Worm (Caenorhabditis elegans) whole organism, young adult: ENCODE results near the gene F43G6.7.

Experiments used
- B0019.2 ChIP-seq: fragments of 200-800 bp; sonication (Bioruptor generic); conservative IDR thresholded peaks from 2 replicates; pipeline ENCODE4 v1.3.6; 2022; ENCODE audit warnings: missing genetic modification reagents, missing genetic modification characterization, missing compliant biosample characterization
- B0261.1 ChIP-seq: sonication (generic microtip); optimal IDR thresholded peaks from 2 replicates; lab custom pipeline; 2016; ENCODE audit warnings: mild to moderate bottlenecking, missing genetic modification characterization, moderate library complexity, missing compliant biosample characterization
- B0336.3 ChIP-seq: fragments of 200-800 bp; sonication (Bioruptor generic); IDR thresholded peaks from 2 replicates; pipeline ENCODE4 v1.3.6; 2022; ENCODE audit warnings: missing genetic modification characterization, missing compliant biosample characterization
- C17E4.6 ChIP-seq: fragments of 200-800 bp; sonication (Bioruptor generic); IDR thresholded peaks from 2 replicates; pipeline ENCODE4 v1.3.6; 2022; ENCODE audit warnings: missing genetic modification reagents, missing genetic modification characterization, missing compliant biosample characterization
- F23B12.7 ChIP-seq: sonication (generic microtip); optimal IDR thresholded peaks from 2 replicates; lab custom pipeline; 2017; ENCODE audit warnings: missing genetic modification characterization, mild to moderate bottlenecking, missing compliant biosample characterization, antibody characterized with exemption, moderate library complexity; ENCODE audit not compliant: insufficient read depth
- F33H1.4 ChIP-seq: fragments of 200-800 bp; sonication (Bioruptor generic); IDR thresholded peaks from 2 replicates; pipeline ENCODE4 v1.3.6; 2022; ENCODE audit warnings: missing genetic modification reagents, missing genetic modification characterization, missing compliant biosample characterization
- F49E8.2 ChIP-seq: sonication (generic microtip); optimal IDR thresholded peaks from 3 replicates; lab custom pipeline; 2017; ENCODE audit warnings: missing genetic modification characterization, mild to moderate bottlenecking, missing compliant biosample characterization, antibody characterized with exemption, moderate library complexity; ENCODE audit not compliant: insufficient read depth
- T07F8.4 ChIP-seq: sonication (generic microtip); optimal IDR thresholded peaks from 2 replicates; lab custom pipeline; 2016; ENCODE audit warnings: mild to moderate bottlenecking, missing genetic modification characterization, moderate library complexity, missing compliant biosample characterization
- Y53G8AR.9 ChIP-seq: fragments of 200-800 bp; sonication (Bioruptor generic); conservative IDR thresholded peaks from 2 replicates; pipeline ENCODE4 v1.3.6; 2022; ENCODE audit warnings: missing genetic modification reagents, missing genetic modification characterization, missing compliant biosample characterization
- Y67H2A.10 ChIP-seq: fragments of 200-800 bp; sonication (Bioruptor generic); conservative IDR thresholded peaks from 2 replicates; pipeline ENCODE4 v1.3.6; 2022; ENCODE audit warnings: missing genetic modification reagents, missing genetic modification characterization, missing compliant biosample characterization
- Y95B8A.8 ChIP-seq: fragments of 200-800 bp; sonication (Bioruptor generic); IDR thresholded peaks from 2 replicates; pipeline ENCODE4 v1.3.6; 2022; ENCODE audit warnings: missing genetic modification reagents, missing genetic modification characterization, missing compliant biosample characterization
- aptf-2 ChIP-seq: fragments of 200-800 bp; sonication (Bioruptor generic); conservative IDR thresholded peaks from 2 replicates; pipeline ENCODE4 v1.3.6; 2022; ENCODE audit warnings: missing genetic modification reagents, missing genetic modification characterization, missing compliant biosample characterization
- bed-2 ChIP-seq: fragments of 200-800 bp; sonication (Bioruptor generic); IDR thresholded peaks from 2 replicates; pipeline ENCODE4 v1.3.6; 2022; ENCODE audit warnings: missing genetic modification reagents, missing genetic modification characterization, missing compliant biosample characterization
- ccch-3 ChIP-seq: fragments of 200-800 bp; sonication (Bioruptor generic); optimal IDR thresholded peaks from 2 replicates; lab custom pipeline; 2018; ENCODE audit warnings: mild to moderate bottlenecking, missing genetic modification characterization, missing compliant biosample characterization
- cebp-2 ChIP-seq: fragments of 200-800 bp; sonication (Bioruptor generic); IDR thresholded peaks from 2 replicates; pipeline ENCODE4 v1.3.6; 2022; ENCODE audit warnings: missing genetic modification characterization, missing compliant biosample characterization
- ceh-40 ChIP-seq: fragments of 200-800 bp; sonication (Bioruptor generic); IDR thresholded peaks from 2 replicates; pipeline ENCODE4 v1.3.6; 2022; ENCODE audit warnings: missing genetic modification characterization, missing compliant biosample characterization
- ceh-79 ChIP-seq: sonication (generic microtip); optimal IDR thresholded peaks from 2 replicates; lab custom pipeline; 2017; ENCODE audit warnings: mild to moderate bottlenecking, missing genetic modification characterization, missing compliant biosample characterization
- ceh-91 ChIP-seq: fragments of 200-800 bp; sonication (Bioruptor generic); IDR thresholded peaks from 2 replicates; pipeline ENCODE4 v1.3.6; 2022; ENCODE audit warnings: missing genetic modification reagents, missing genetic modification characterization, missing compliant biosample characterization
- dox-1 ChIP-seq: fragments of 200-800 bp; sonication (Bioruptor generic); IDR thresholded peaks from 2 replicates; pipeline ENCODE4 v1.3.6; 2022; ENCODE audit warnings: missing genetic modification reagents, missing genetic modification characterization, missing compliant biosample characterization
- dpl-1 ChIP-seq: fragments of 150-350 bp; optimal IDR thresholded peaks from 2 replicates; lab custom pipeline; 2014; ENCODE audit warnings: missing biosample characterization, missing genetic modification reagents, missing genetic modification characterization
- ekl-4 ChIP-seq: fragments of 200-800 bp; sonication (Bioruptor generic); IDR thresholded peaks from 2 replicates; pipeline ENCODE4 v1.3.6; 2022; ENCODE audit warnings: missing genetic modification reagents, missing genetic modification characterization, missing compliant biosample characterization
- him-1 ChIP-seq: sonication (generic microtip); optimal IDR thresholded peaks from 2 replicates; lab custom pipeline; 2016; ENCODE audit warnings: missing genotype, missing genetic modification reagents, missing genetic modification characterization, missing compliant biosample characterization
- hlh-12 ChIP-seq: sonication (generic microtip); optimal IDR thresholded peaks from 2 replicates; lab custom pipeline; 2016; ENCODE audit warnings: missing genetic modification characterization, missing compliant biosample characterization
- let-607 ChIP-seq, 2 experiments: fragments of 200-800 bp in 1 of 2; sonication (Bioruptor generic) in 1 of 2; sonication (generic microtip) in 1 of 2; optimal IDR thresholded peaks; 2 replicates each; lab custom pipeline; 2016 to 2018; ENCODE audit warnings: mild to moderate bottlenecking in 2 of 2, missing compliant biosample characterization in 2 of 2, missing genetic modification characterization in 2 of 2, moderate library complexity in 2 of 2, missing genotype in 1 of 2
- lir-1 ChIP-seq: fragments of 200-800 bp; sonication (Bioruptor generic); conservative IDR thresholded peaks from 2 replicates; pipeline ENCODE4 v1.3.6; 2022; ENCODE audit warnings: missing genetic modification reagents, missing genetic modification characterization, missing compliant biosample characterization
- lsl-1 ChIP-seq: fragments of 200-800 bp; sonication (Bioruptor generic); optimal IDR thresholded peaks from 2 replicates; lab custom pipeline; 2018; ENCODE audit warnings: mild to moderate bottlenecking, missing genetic modification characterization, moderate library complexity, missing compliant biosample characterization
- lsy-27 ChIP-seq: sonication (generic microtip); optimal IDR thresholded peaks from 2 replicates; lab custom pipeline; 2017; ENCODE audit warnings: missing genetic modification characterization, mild to moderate bottlenecking, missing compliant biosample characterization, antibody characterized with exemption, missing genotype, borderline replicate concordance; ENCODE audit not compliant: insufficient read depth
- madf-3 ChIP-seq: fragments of 200-800 bp; sonication (Bioruptor generic); IDR thresholded peaks from 2 replicates; pipeline ENCODE4 v1.3.6; 2022; ENCODE audit warnings: missing genetic modification reagents, missing genetic modification characterization, missing compliant biosample characterization
- mcd-1 ChIP-seq: fragments of 200-800 bp; sonication (Bioruptor generic); IDR thresholded peaks from 2 replicates; pipeline ENCODE4 v1.3.6; 2022; ENCODE audit warnings: missing genetic modification reagents, missing genetic modification characterization, missing compliant biosample characterization
- mel-28 ChIP-seq: sonication (generic microtip); optimal IDR thresholded peaks from 2 replicates; lab custom pipeline; 2016; ENCODE audit warnings: borderline replicate concordance, mild to moderate bottlenecking, missing genetic modification characterization, missing compliant biosample characterization
- nfyb-1 ChIP-seq: fragments of 200-800 bp; sonication (Bioruptor generic); IDR thresholded peaks from 2 replicates; pipeline ENCODE4 v1.3.6; 2022; ENCODE audit warnings: missing genetic modification reagents, missing genetic modification characterization, missing compliant biosample characterization
- nhr-27 ChIP-seq: fragments of 200-800 bp; sonication (Bioruptor generic); optimal IDR thresholded peaks from 2 replicates; lab custom pipeline; 2018; ENCODE audit warnings: mild to moderate bottlenecking, missing genetic modification characterization, moderate library complexity, missing compliant biosample characterization
- pbrm-1 ChIP-seq: fragments of 200-800 bp; sonication (Bioruptor generic); IDR thresholded peaks from 2 replicates; pipeline ENCODE4 v1.3.6; 2022; ENCODE audit warnings: missing genetic modification reagents, missing genetic modification characterization, missing compliant biosample characterization
- rcor-1 ChIP-seq: fragments of 200-800 bp; sonication (Bioruptor generic); IDR thresholded peaks from 2 replicates; pipeline ENCODE4 v1.3.6; 2022; ENCODE audit warnings: missing genetic modification reagents, missing genetic modification characterization, missing compliant biosample characterization
- rpc-1 ChIP-seq, 2 experiments: fragments of 150-350 bp in 1 of 2; sonication (generic microtip) in 1 of 2; optimal IDR thresholded peaks; 2 replicates each; lab custom pipeline; 2014 to 2018; ENCODE audit warnings: missing biosample characterization in 1 of 2, missing genetic modification characterization in 1 of 2, missing genetic modification reagents in 1 of 2, missing genotype in 1 of 2
- snpc-1.1 ChIP-seq: sonication (generic microtip); optimal IDR thresholded peaks from 2 replicates; lab custom pipeline; 2017; ENCODE audit warnings: missing genetic modification characterization, mild to moderate bottlenecking, missing compliant biosample characterization, antibody characterized with exemption, moderate library complexity, missing genotype, missing genetic modification reagents; ENCODE audit not compliant: insufficient read depth
- snpc-1.3 ChIP-seq: sonication (generic microtip); optimal IDR thresholded peaks from 2 replicates; lab custom pipeline; 2017; ENCODE audit warnings: missing genetic modification characterization, mild to moderate bottlenecking, missing compliant biosample characterization, antibody characterized with exemption, moderate library complexity, missing genotype, missing genetic modification reagents; ENCODE audit not compliant: insufficient read depth
- snpc-3.4 ChIP-seq: sonication (generic microtip); optimal IDR thresholded peaks from 2 replicates; lab custom pipeline; 2017; ENCODE audit warnings: missing genetic modification characterization, mild to moderate bottlenecking, missing compliant biosample characterization, antibody characterized with exemption, moderate library complexity, missing genotype, missing genetic modification reagents
- somi-1 ChIP-seq: fragments of 200-800 bp; sonication (Bioruptor generic); optimal IDR thresholded peaks from 2 replicates; lab custom pipeline; 2018; ENCODE audit warnings: mild to moderate bottlenecking, missing genetic modification characterization, missing compliant biosample characterization
- tlf-1 ChIP-seq: fragments of 200-800 bp; sonication (Bioruptor generic); optimal IDR thresholded peaks from 2 replicates; lab custom pipeline; 2018; ENCODE audit warnings: mild to moderate bottlenecking, missing genetic modification characterization, missing compliant biosample characterization
- unc-130 ChIP-seq: sonication (generic microtip); optimal IDR thresholded peaks from 2 replicates; lab custom pipeline; 2016; ENCODE audit warnings: missing genetic modification reagents, missing genetic modification characterization, missing compliant biosample characterization
- unc-62 ChIP-seq: fragments of 150-350 bp; optimal IDR thresholded peaks from 2 replicates; lab custom pipeline; 2014; ENCODE audit warnings: missing biosample characterization, missing genetic modification reagents, missing genetic modification characterization
- xnd-1 ChIP-seq: sonication (generic microtip); optimal IDR thresholded peaks from 2 replicates; lab custom pipeline; 2016; ENCODE audit warnings: missing genotype, missing genetic modification reagents, missing genetic modification characterization, missing compliant biosample characterization
- zim-3 ChIP-seq: sonication (generic microtip); optimal IDR thresholded peaks from 2 replicates; lab custom pipeline; 2017; ENCODE audit warnings: mild to moderate bottlenecking, missing genetic modification characterization, moderate library complexity, missing compliant biosample characterization
- ztf-22 ChIP-seq: fragments of 200-800 bp; sonication (Bioruptor generic); optimal IDR thresholded peaks from 2 replicates; lab custom pipeline; 2018; ENCODE audit warnings: mild to moderate bottlenecking, missing genetic modification characterization, moderate library complexity, missing compliant biosample characterization
- ztf-25 ChIP-seq: fragments of 200-800 bp; sonication (Bioruptor generic); IDR thresholded peaks from 2 replicates; pipeline ENCODE4 v1.3.6; 2022; ENCODE audit warnings: missing genetic modification reagents, missing genetic modification characterization, missing compliant biosample characterization
- ztf-28 ChIP-seq: fragments of 200-800 bp; sonication (Bioruptor generic); IDR thresholded peaks from 2 replicates; pipeline ENCODE4 v1.3.6; 2022; ENCODE audit warnings: missing genetic modification reagents, missing genetic modification characterization, missing compliant biosample characterization

F43G6.7 gene

DNA sequence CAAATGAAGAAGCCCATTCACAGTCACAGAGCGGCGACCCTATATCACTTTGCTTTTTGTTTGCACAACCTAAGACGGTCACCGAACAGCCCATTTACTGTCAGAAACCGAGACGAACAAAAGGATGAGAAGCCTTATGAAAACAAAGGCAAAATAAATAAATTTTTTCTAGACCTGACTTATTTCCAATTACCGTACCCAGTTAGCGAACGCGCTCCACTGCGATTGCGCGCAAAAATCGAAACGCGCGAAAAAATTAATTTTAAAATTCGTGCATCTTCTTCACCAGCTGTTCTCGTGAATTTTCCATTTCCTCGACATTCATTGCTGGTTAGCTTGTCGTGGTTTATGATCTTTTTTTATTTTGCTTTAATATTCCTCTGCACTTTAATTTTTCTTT, 28.1 kb upstream of the F43G6.7 start, which contains the start of gene F43G6.16:
F43G6.16 (minus strand) TSS at position 141 of the 400 bp plus-strand sequence.
- TF ChIP-seq ceh-40 (GFP tag; lab: Robert Waterston, UW), result no peak
- no peak for TF ChIP-seq hlh-12 (tag; lab: Kevin White, UChicago)
- TF ChIP-seq dpl-1 (GFP tag; lab: Kevin White, UChicago), result peak; percentile 97
- peak; percentile 95 for TF ChIP-seq F49E8.2 (tag; lab: Kevin White, UChicago)
- TF ChIP-seq cebp-2 (GFP tag; lab: Robert Waterston, UW), result no peak
- TF ChIP-seq B0019.2, result peak; percentile 73
- TF ChIP-seq xnd-1 (tag; lab: Kevin White, UChicago), result peak; percentile 99
- TF ChIP-seq dox-1, result peak; percentile 89
- TF ChIP-seq zim-3 (tag; lab: Kevin White, UChicago), result no peak
- no peak for TF ChIP-seq ceh-79 (tag; lab: Kevin White, UChicago)
- TF ChIP-seq nhr-27 (tag; lab: Kevin White, UChicago), result no peak
- TF ChIP-seq Y53G8AR.9 (GFP tag; lab: Robert Waterston, UW), result peak; percentile 92
- TF ChIP-seq F23B12.7 (tag; lab: Kevin White, UChicago), result peak; percentile 74
- no peak for TF ChIP-seq ccch-3 (GFP tag; lab: Kevin White, UChicago)
- TF ChIP-seq B0261.1 (tag; lab: Kevin White, UChicago), result no peak
- TF ChIP-seq lsy-27, result no peak
- peak; percentile 63 for TF ChIP-seq ekl-4
- no peak for TF ChIP-seq unc-62 (GFP tag; lab: Kevin White, UChicago)
- TF ChIP-seq T07F8.4, result no peak
- peak; percentile 99 for TF ChIP-seq lsl-1 (GFP tag; lab: Kevin White, UChicago)
- TF ChIP-seq F33H1.4, result peak; percentile 89
- TF ChIP-seq snpc-1.1 (tag; lab: Kevin White, UChicago), result peak; percentile 33
- TF ChIP-seq ceh-91 (GFP tag; lab: Robert Waterston, UW), result peak; percentile 97
- TF ChIP-seq Y95B8A.8 (GFP tag; lab: Robert Waterston, UW), result peak; percentile 86
- TF ChIP-seq somi-1, result no peak
- TF ChIP-seq aptf-2 (GFP tag; lab: Robert Waterston, UW), result peak; percentile 28; the same call in 1 of the 2 replicates
- peak; percentile 71 for TF ChIP-seq him-1
- TF ChIP-seq bed-2 (GFP tag; lab: Robert Waterston, UW), result no peak
- TF ChIP-seq rpc-1 (optimal IDR thresholded peaks at IDR 0.05; lab: Kevin White, UChicago), result no peak
- peak; percentile 12 for TF ChIP-seq rpc-1 (tag; optimal IDR thresholded peaks at IDR 0.05; lab: Kevin White, UChicago)
- peak; percentile 64; the same call in 1 of the 2 replicates for TF ChIP-seq C17E4.6 (GFP tag; lab: Robert Waterston, UW)
- peak; percentile 90 for TF ChIP-seq madf-3
- TF ChIP-seq tlf-1 (GFP tag; lab: Kevin White, UChicago), result peak; percentile 70
- 0 out of 2 replicates have a peak, but pooled peaks have one; percentile 50 for TF ChIP-seq nfyb-1 (GFP tag; lab: Robert Waterston, UW)
- no peak for TF ChIP-seq mel-28 (tag; lab: Kevin White, UChicago)
- TF ChIP-seq B0336.3, result peak; percentile 78; the same call in 1 of the 2 replicates
- TF ChIP-seq snpc-3.4, result peak; percentile 92
- TF ChIP-seq let-607 (tag; optimal IDR thresholded peaks at IDR 0.05; lab: Kevin White, UChicago), result no peak
- TF ChIP-seq ztf-25 (GFP tag; lab: Robert Waterston, UW), result 0 out of 2 replicates have a peak, but pooled peaks have one; percentile 54
- TF ChIP-seq lir-1 (GFP tag; lab: Robert Waterston, UW), result peak; percentile 77
- peak; percentile 82 for TF ChIP-seq rcor-1 (GFP tag; lab: Robert Waterston, UW)
- TF ChIP-seq pbrm-1 (GFP tag; lab: Robert Waterston, UW), result peak; percentile 77
- TF ChIP-seq unc-130, result peak; percentile 91
- no peak for TF ChIP-seq ztf-22 (GFP tag; lab: Kevin White, UChicago)
- TF ChIP-seq mcd-1 (GFP tag; lab: Robert Waterston, UW), result peak; percentile 94
- peak; percentile 64 for TF ChIP-seq snpc-1.3
- no peak for TF ChIP-seq Y67H2A.10 (GFP tag; lab: Robert Waterston, UW)
- peak; percentile 76; the same call in 1 of the 2 replicates for TF ChIP-seq ztf-28 (GFP tag; lab: Robert Waterston, UW)
